Worm (Caenorhabditis elegans) whole organism, early embryonic: ENCODE measurements around the gene T07D3.4.

Experiments used
- aly-1 ChIP-seq: sonication (generic microtip); optimal IDR thresholded peaks from 2 replicates; lab custom pipeline; 2016; ENCODE audit warnings: missing genetic modification characterization, missing compliant biosample characterization
- ama-1 ChIP-seq: fragments of 150-350 bp; optimal IDR thresholded peaks from 2 replicates; lab custom pipeline; 2014

- TF ChIP-seq aly-1 (tag; lab: Kevin White, UChicago) (no peak), ama-1 (no peak)
Measured at ce11 chrII:927331-927730, 39.2 kb downstream of the T07D3.4 start, which contains the start of gene R07C3.13.
